Fruit fly (Drosophila melanogaster) whole organism, wandering third instar larva: ENCODE data around the gene Ube3a.

ENCODE experiments used
- Abd-B ChIP-seq: fragments of >200 bp; optimal IDR thresholded peaks from 2 replicates; lab custom pipeline; 2017; ENCODE audit warnings: missing biosample characterization, missing genetic modification characterization
- CG9705 ChIP-seq: fragments of 200-800 bp; sonication (Bioruptor generic); optimal IDR thresholded peaks from 2 replicates; lab custom pipeline; 2018; ENCODE audit warnings: missing biosample characterization, mild to moderate bottlenecking, missing genetic modification characterization
- Dfd ChIP-seq: fragments of >200 bp; optimal IDR thresholded peaks from 2 replicates; lab custom pipeline; 2017; ENCODE audit warnings: missing biosample characterization, missing genetic modification characterization
- Hr78 ChIP-seq: fragments of >200 bp; optimal IDR thresholded peaks from 2 replicates; lab custom pipeline; 2017; ENCODE audit warnings: missing biosample characterization, missing genetic modification characterization
- Hr83 ChIP-seq: fragments of 200-300 bp; sonication (Bioruptor generic); optimal IDR thresholded peaks from 2 replicates; lab custom pipeline; 2016; ENCODE audit warnings: missing biosample characterization, mild to moderate bottlenecking, missing genetic modification characterization, moderate library complexity; ENCODE audit not compliant: poor library complexity, severe bottlenecking
- OdsH ChIP-seq: fragments of 200-800 bp; sonication (Bioruptor generic); optimal IDR thresholded peaks from 2 replicates; lab custom pipeline; 2016; ENCODE audit warnings: missing biosample characterization, mild to moderate bottlenecking, missing genetic modification characterization
- Rel ChIP-seq, 2 experiments: fragments of 200-800 bp; sonication (Bioruptor generic) in 1 of 2; optimal IDR thresholded peaks; 2 replicates in 1 of 2; 3 replicates in 1 of 2; lab custom pipeline; 2016 to 2019; ENCODE audit warnings: mild to moderate bottlenecking in 2 of 2, missing biosample characterization in 2 of 2, missing genetic modification characterization in 2 of 2, moderate library complexity in 1 of 2
- Sp1 ChIP-seq: fragments of 200-800 bp; sonication (Bioruptor generic); optimal IDR thresholded peaks from 3 replicates; lab custom pipeline; 2019; ENCODE audit warnings: missing biosample characterization, mild to moderate bottlenecking, missing genetic modification characterization, moderate library complexity
- ey ChIP-seq: fragments of 200-800 bp; sonication (Bioruptor generic); optimal IDR thresholded peaks from 2 replicates; lab custom pipeline; 2016; ENCODE audit warnings: missing biosample characterization, missing genetic modification characterization
- fru ChIP-seq: fragments of 200-800 bp; sonication (Bioruptor generic); optimal IDR thresholded peaks from 3 replicates; lab custom pipeline; 2016; ENCODE audit warnings: missing biosample characterization, mild to moderate bottlenecking, missing genetic modification characterization
- pan ChIP-seq: fragments of >200 bp; optimal IDR thresholded peaks from 2 replicates; lab custom pipeline; 2017
- sage ChIP-seq: fragments of 200-800 bp; sonication (Bioruptor generic); optimal IDR thresholded peaks from 2 replicates; lab custom pipeline; 2016; ENCODE audit warnings: missing biosample characterization, mild to moderate bottlenecking, missing genetic modification characterization
- sv ChIP-seq: fragments of 200-800 bp; sonication (Bioruptor generic); optimal IDR thresholded peaks from 3 replicates; lab custom pipeline; 2016; ENCODE audit warnings: missing biosample characterization, missing genetic modification characterization
- usp ChIP-seq: fragments of >200 bp; optimal IDR thresholded peaks from 2 replicates; lab custom pipeline; 2017; ENCODE audit warnings: missing biosample characterization, missing genetic modification characterization

DNA sequence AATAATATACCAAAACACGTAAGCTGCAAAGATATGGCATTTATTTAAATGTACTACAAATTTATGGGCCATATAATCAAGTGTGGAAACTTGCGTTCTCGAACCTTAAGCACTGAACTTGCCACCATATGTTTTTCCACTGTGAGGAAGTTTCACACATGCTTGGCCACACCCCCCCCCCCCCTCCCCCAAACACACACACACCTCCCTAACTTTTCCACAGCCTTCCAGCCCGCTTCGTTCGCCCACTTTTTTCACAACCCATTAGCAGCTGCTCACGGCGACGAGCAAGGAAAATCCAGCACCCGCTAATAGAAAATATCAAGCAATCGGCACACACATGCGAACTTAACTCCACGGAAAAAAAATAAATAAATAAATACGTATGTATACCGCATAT, 15.1 kb downstream of the Ube3a start:
- TF ChIP-seq Abd-B (GFP tag; lab: Kevin White, UChicago) (no peak), Hr83 (no peak), sage (GFP tag; lab: Kevin White, UChicago) (no peak), Dfd (GFP tag; lab: Kevin White, UChicago) (peak; percentile 28), OdsH (GFP tag; lab: Kevin White, UChicago) (no peak), usp (GFP tag; lab: Kevin White, UChicago) (no peak), sv (no peak), fru (GFP tag; lab: Kevin White, UChicago) (no peak), pan (no peak), CG9705 (GFP tag; lab: Kevin White, UChicago) (no peak), Hr78 (GFP tag; lab: Kevin White, UChicago) (no peak), Rel (GFP tag; optimal IDR thresholded peaks at IDR 0.05; lab: Kevin White, UChicago) (no peak), Rel (tag; optimal IDR thresholded peaks at IDR 0.05; lab: Kevin White, UChicago) (no peak), Sp1 (GFP tag; lab: Kevin White, UChicago) (no peak), ey (GFP tag; lab: Kevin White, UChicago) (no peak)
